Worm (Caenorhabditis elegans): ENCODE results near the gene C03G5.14.

C03G5.14 gene

DNA sequence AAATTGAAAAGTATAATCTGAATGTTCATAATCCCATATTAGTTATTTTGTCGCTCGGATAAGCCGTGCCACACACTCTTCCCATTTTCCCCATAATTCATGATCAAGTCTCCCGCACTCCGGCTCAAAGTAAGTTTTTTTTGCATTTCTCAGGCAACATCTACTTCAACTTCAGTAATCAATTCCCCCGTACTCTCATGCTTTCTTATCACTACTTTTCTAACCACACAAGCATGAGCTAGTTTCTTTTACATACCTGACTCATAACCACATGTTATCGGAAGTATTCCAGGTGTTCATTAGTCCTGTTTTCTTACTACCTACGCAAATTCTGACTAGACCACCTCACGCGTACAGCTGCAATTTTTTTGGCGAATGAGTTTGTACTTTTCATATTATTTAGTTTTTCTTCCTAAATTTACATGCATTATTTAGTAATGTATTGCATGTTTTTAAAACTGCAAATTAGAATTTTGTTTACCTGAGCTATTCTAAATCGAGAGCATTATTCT is 44.9 kb downstream of the C03G5.14 start:
- TF ChIP-seq K09A11.1 (tag; optimal IDR thresholded peaks at IDR 0.05; ENCODE audit: insufficient read depth) (no peak), dmd-4 (tag; optimal IDR thresholded peaks at IDR 0.05; ENCODE audit: borderline replicate concordance) (no peak), mec-3 (tag; optimal IDR thresholded peaks at IDR 0.05; ENCODE audit: borderline replicate concordance) (no peak), fkh-6 (tag; optimal IDR thresholded peaks at IDR 0.05) (no peak), ahr-1 (tag; optimal IDR thresholded peaks at IDR 0.05) (no peak), unc-55 (GFP tag; optimal IDR thresholded peaks at IDR 0.05) (no peak), pag-3 (tag; optimal IDR thresholded peaks at IDR 0.05; ENCODE audit: borderline replicate concordance) (no peak), sdc-2 (tag; optimal IDR thresholded peaks at IDR 0.05) (no peak), fkh-10 (GFP tag; optimal IDR thresholded peaks at IDR 0.05) (no peak), zip-5 (tag; optimal IDR thresholded peaks at IDR 0.05) (no peak)

DNA sequence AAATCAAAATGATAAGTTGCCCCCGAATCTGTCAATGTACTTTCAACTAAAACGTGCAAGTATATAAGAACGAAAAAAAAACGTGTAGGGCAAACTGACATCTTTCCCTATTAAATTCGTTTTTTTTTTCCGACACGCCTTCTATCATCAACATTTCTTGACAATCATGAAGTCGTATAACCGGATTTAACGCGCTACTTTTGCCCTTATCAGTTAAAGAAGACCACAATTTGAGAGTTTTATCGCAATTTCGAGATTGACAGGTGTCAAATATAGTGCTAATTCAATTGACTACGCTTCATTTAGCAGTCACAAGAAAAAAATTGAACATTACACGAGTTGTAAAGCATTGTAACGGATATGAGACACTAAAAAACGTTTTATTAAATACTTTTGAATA is 45.5 kb downstream of the C03G5.14 start:
- no peak for TF ChIP-seq odd-2 (tag; optimal IDR thresholded peaks at IDR 0.05)
- TF ChIP-seq hlh-6 (tag; optimal IDR thresholded peaks at IDR 0.05) = no peak
- TF ChIP-seq fkh-10 (GFP tag; optimal IDR thresholded peaks at IDR 0.05) = no peak
- TF ChIP-seq elt-2 (tag; optimal IDR thresholded peaks at IDR 0.05) = no peak
- TF ChIP-seq lin-11 (tag; optimal IDR thresholded peaks at IDR 0.05) = no peak
- TF ChIP-seq mec-3 (tag; optimal IDR thresholded peaks at IDR 0.05; ENCODE audit: borderline replicate concordance) = no peak
- no peak for TF ChIP-seq ceh-48 (tag; optimal IDR thresholded peaks at IDR 0.05)
- TF ChIP-seq hlh-8 (tag; optimal IDR thresholded peaks at IDR 0.05) = no peak
- no peak for TF ChIP-seq ref-2 (tag; optimal IDR thresholded peaks at IDR 0.05)

DNA sequence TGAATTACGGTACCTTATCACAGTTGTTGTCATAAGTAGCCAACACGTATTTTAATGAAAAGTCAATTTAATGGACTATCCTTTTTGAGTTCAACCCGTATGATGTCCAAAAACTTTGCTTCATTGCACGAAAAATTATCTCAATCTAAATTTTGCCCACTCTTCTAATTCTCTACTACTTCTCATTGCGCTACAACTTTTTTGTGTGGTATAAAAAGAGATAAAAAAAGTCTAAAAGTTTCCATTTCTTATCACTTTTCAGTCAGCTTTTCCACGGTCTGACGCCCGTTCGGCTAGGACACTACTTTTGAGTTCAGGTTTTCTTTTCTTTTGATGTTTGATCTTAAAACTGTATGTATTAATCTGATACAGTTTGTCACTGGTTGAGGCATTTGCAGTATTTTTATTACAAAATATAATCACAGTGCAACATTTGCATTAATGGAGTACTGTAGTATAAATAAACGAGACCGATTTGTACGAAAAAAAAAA is 46.2 kb downstream of the C03G5.14 start:
- no peak for TF ChIP-seq rnt-1 (tag; optimal IDR thresholded peaks at IDR 0.05)
- no peak for TF ChIP-seq fkh-6 (tag; optimal IDR thresholded peaks at IDR 0.05)
- no peak for TF ChIP-seq zip-5 (tag; optimal IDR thresholded peaks at IDR 0.05)
- no peak for TF ChIP-seq pqm-1 (tag; optimal IDR thresholded peaks at IDR 0.05)
- no peak for TF ChIP-seq hlh-8 (tag; optimal IDR thresholded peaks at IDR 0.05)
- TF ChIP-seq Y22D7AL.16 (tag; optimal IDR thresholded peaks at IDR 0.05) = no peak
- TF ChIP-seq unc-55 (GFP tag; optimal IDR thresholded peaks at IDR 0.05) = no peak
- TF ChIP-seq K09A11.1 (tag; optimal IDR thresholded peaks at IDR 0.05; ENCODE audit: insufficient read depth) = no peak
- no peak for TF ChIP-seq fkh-10 (GFP tag; optimal IDR thresholded peaks at IDR 0.05)
- no peak for TF ChIP-seq lin-11 (tag; optimal IDR thresholded peaks at IDR 0.05)
- TF ChIP-seq odd-2 (tag; optimal IDR thresholded peaks at IDR 0.05) = no peak
- TF ChIP-seq ceh-9 (tag; optimal IDR thresholded peaks at IDR 0.05) = no peak
- no peak for TF ChIP-seq elt-4 (tag; optimal IDR thresholded peaks at IDR 0.05)
- no peak for TF ChIP-seq unc-86 (tag; optimal IDR thresholded peaks at IDR 0.05)

DNA sequence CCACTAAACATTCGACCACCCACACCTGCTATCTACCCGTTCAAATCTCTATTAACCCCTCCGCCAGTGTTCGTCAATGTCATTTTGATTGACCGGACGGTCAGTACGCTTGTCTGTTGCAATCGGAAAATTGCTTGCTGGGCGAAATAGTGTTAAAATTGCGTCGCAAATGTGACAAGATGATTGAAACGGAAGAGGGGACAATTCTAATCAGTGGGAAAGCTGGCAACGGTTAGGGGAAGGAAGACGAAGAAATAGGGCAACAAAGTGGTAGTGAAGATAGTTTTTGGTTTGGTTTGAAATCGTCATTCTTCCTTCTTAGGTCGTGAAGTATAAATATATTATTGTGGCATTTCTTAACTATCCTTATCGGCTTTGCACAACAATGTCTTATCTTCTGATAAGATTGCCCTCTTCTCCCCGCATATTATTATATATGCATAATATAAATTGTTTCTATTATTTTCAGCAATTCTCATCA is 46.7 kb downstream of the C03G5.14 start:
- TF ChIP-seq mec-3 (tag; optimal IDR thresholded peaks at IDR 0.05; ENCODE audit: borderline replicate concordance) = no peak
- TF ChIP-seq elt-2 (tag; optimal IDR thresholded peaks at IDR 0.05) = peak; percentile 84
- TF ChIP-seq tbx-2 (tag; optimal IDR thresholded peaks at IDR 0.05) = peak; percentile 2
- peak; percentile 92 for TF ChIP-seq unc-55 (GFP tag; optimal IDR thresholded peaks at IDR 0.05)
- TF ChIP-seq ets-4 (tag; optimal IDR thresholded peaks at IDR 0.05) = no peak

DNA sequence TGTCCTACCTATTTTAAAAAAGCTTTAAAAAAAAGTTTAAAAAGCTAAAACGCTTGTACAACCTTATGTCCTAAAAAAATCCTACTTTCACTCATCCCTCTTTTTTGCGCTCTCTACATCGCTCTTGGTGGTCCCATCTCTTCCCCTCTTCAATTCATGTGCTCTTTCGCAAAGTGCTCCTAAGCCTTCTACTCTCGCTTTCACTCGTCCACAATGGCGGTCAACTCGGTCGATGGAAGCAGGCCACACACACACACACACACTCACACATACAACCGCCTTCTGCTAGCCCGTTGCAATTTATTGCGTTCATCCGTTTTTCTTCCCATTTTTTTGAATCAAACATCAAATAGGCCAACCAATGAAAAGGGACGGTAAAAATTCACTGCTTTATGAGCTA is 47.4 kb downstream of the C03G5.14 start:
- TF ChIP-seq fax-1 (tag; optimal IDR thresholded peaks at IDR 0.05) (no peak), zip-5 (tag; optimal IDR thresholded peaks at IDR 0.05) (no peak), unc-86 (tag; optimal IDR thresholded peaks at IDR 0.05) (no peak), ceh-30 (tag; optimal IDR thresholded peaks at IDR 0.05) (no peak), ceh-31 (tag; optimal IDR thresholded peaks at IDR 0.05) (peak; percentile 9), unc-42 (tag; optimal IDR thresholded peaks at IDR 0.05) (no peak), npax-4 (tag; optimal IDR thresholded peaks at IDR 0.05) (no peak), pax-1 (tag; optimal IDR thresholded peaks at IDR 0.05) (no peak), ceh-19 (GFP tag; optimal IDR thresholded peaks at IDR 0.05) (peak; percentile 34), syd-9 (tag; optimal IDR thresholded peaks at IDR 0.05) (peak; percentile 14), rnt-1 (tag; optimal IDR thresholded peaks at IDR 0.05) (peak; percentile 1), hlh-8 (tag; optimal IDR thresholded peaks at IDR 0.05) (no peak), sox-2 (GFP tag; IDR thresholded peaks at IDR 0.05) (no peak; the same call in 1 of the 2 replicates), tbx-7 (tag; optimal IDR thresholded peaks at IDR 0.05) (no peak), hlh-30 (tag; optimal IDR thresholded peaks at IDR 0.05; ENCODE audit: insufficient read depth) (no peak), ref-2 (tag; optimal IDR thresholded peaks at IDR 0.05) (peak; percentile 29), nhr-11 (tag; optimal IDR thresholded peaks at IDR 0.05) (no peak), ttx-3 (tag; optimal IDR thresholded peaks at IDR 0.05) (no peak), elt-4 (tag; optimal IDR thresholded peaks at IDR 0.05) (no peak), K09A11.1 (tag; optimal IDR thresholded peaks at IDR 0.05; ENCODE audit: insufficient read depth) (no peak), pat-9 (tag; optimal IDR thresholded peaks at IDR 0.05) (no peak), nfya-1 (tag; optimal IDR thresholded peaks at IDR 0.05) (peak; percentile 28), che-1 (tag; optimal IDR thresholded peaks at IDR 0.05) (no peak), gmeb-2 (tag; optimal IDR thresholded peaks at IDR 0.05) (no peak)

All from whole organism, late embryonic.